Fruit fly (Drosophila melanogaster) whole organism: ENCODE measurements around the gene ash2.

Experiments used
- CG8478 ChIP-seq: fragments of >200 bp; optimal IDR thresholded peaks from 2 replicates; lab custom pipeline; 2018; ENCODE audit warnings: inconsistent platforms
- Dll ChIP-seq: fragments of >200 bp; optimal IDR thresholded peaks from 2 replicates; lab custom pipeline; 2017
- EcR ChIP-seq, 2 experiments: fragments of >200 bp; optimal IDR thresholded peaks; 2 replicates each; lab custom pipeline; 2017; ENCODE audit warnings: missing biosample characterization in 2 of 2, missing genetic modification characterization in 2 of 2, missing genetic modification reagents in 2 of 2
- pan ChIP-seq: fragments of >200 bp; optimal IDR thresholded peaks from 2 replicates; lab custom pipeline; 2017
- psq ChIP-seq: fragments of >200 bp; optimal IDR thresholded peaks from 2 replicates; lab custom pipeline; 2017
- usp ChIP-seq: fragments of >200 bp; optimal IDR thresholded peaks from 2 replicates; lab custom pipeline; 2017; ENCODE audit warnings: missing biosample characterization, missing genetic modification characterization, mixed read lengths

ash2 gene

dm6 chr3R:24626003-24626486, 23.9 kb upstream of the ash2 start:
- no peak for TF ChIP-seq psq (lab: Kevin White, UChicago)
- no peak for TF ChIP-seq Dll (lab: Kevin White, UChicago)
- TF ChIP-seq EcR (GFP tag; optimal IDR thresholded peaks at IDR 0.05; lab: Kevin White, UChicago) = no peak
- TF ChIP-seq pan (lab: Kevin White, UChicago) = no peak
- TF ChIP-seq usp (GFP tag; lab: Kevin White, UChicago) = no peak
- no peak for TF ChIP-seq CG8478 (lab: Kevin White, UChicago)

dm6 chr3R:24626667-24627066, 23.3 kb upstream of the ash2 start:
- no peak for TF ChIP-seq CG8478 (lab: Kevin White, UChicago)
- TF ChIP-seq EcR (GFP tag; optimal IDR thresholded peaks at IDR 0.05; lab: Kevin White, UChicago) = no peak
- no peak for TF ChIP-seq Dll (lab: Kevin White, UChicago)
- no peak for TF ChIP-seq pan (lab: Kevin White, UChicago)
- no peak for TF ChIP-seq psq (lab: Kevin White, UChicago)
- no peak for TF ChIP-seq usp (GFP tag; lab: Kevin White, UChicago)

- TF ChIP-seq Dll (lab: Kevin White, UChicago) (no peak), pan (lab: Kevin White, UChicago) (no peak), usp (GFP tag; lab: Kevin White, UChicago) (no peak), EcR (GFP tag; optimal IDR thresholded peaks at IDR 0.05; lab: Kevin White, UChicago) (no peak), CG8478 (lab: Kevin White, UChicago) (peak; percentile 97), psq (lab: Kevin White, UChicago) (no peak)
Measured at dm6 chr3R:24629877-24630808, 19.8 kb upstream of the ash2 start, which contains the start of gene Wsck. Gene Wsck, minus strand, starts transcription at chr3R:24630075.

dm6 chr3R:24634312-24634711, 15.6 kb upstream of the ash2 start:
- TF ChIP-seq pan (lab: Kevin White, UChicago) (no peak), psq (lab: Kevin White, UChicago) (no peak)

- no peak for TF ChIP-seq usp (GFP tag; lab: Kevin White, UChicago)
- no peak for TF ChIP-seq pan (lab: Kevin White, UChicago)
- no peak for TF ChIP-seq psq (lab: Kevin White, UChicago)
- no peak for TF ChIP-seq Dll (lab: Kevin White, UChicago)
- TF ChIP-seq CG8478 (lab: Kevin White, UChicago) = no peak
- no peak for TF ChIP-seq EcR (GFP tag; optimal IDR thresholded peaks at IDR 0.05; lab: Kevin White, UChicago)
Measured at dm6 chr3R:24634957-24635356, 15.0 kb upstream of the ash2 start, which contains the start of gene MtnF. Gene MtnF, minus strand, starts transcription at chr3R:24635165.

- TF ChIP-seq pan (lab: Kevin White, UChicago) (no peak), psq (lab: Kevin White, UChicago) (no peak), Dll (lab: Kevin White, UChicago) (no peak), CG8478 (lab: Kevin White, UChicago) (no peak), usp (GFP tag; lab: Kevin White, UChicago) (no peak), EcR (GFP tag; optimal IDR thresholded peaks at IDR 0.05; lab: Kevin White, UChicago) (no peak)
Measured at dm6 chr3R:24651044-24651459, 1.1 kb downstream of the ash2 start.

- TF ChIP-seq Dll (lab: Kevin White, UChicago) = no peak
- no peak for TF ChIP-seq CG8478 (lab: Kevin White, UChicago)
- TF ChIP-seq psq (lab: Kevin White, UChicago) = no peak
- TF ChIP-seq usp (GFP tag; lab: Kevin White, UChicago) = no peak
- TF ChIP-seq pan (lab: Kevin White, UChicago) = no peak
- no peak for TF ChIP-seq EcR (GFP tag; optimal IDR thresholded peaks at IDR 0.05; lab: Kevin White, UChicago)
Measured at dm6 chr3R:24654770-24655322, 4.9 kb downstream of the ash2 start, which contains the start of the genes CG31125 and CG6695. Gene CG31125, minus strand, starts transcription at chr3R:24654820. Gene CG6695, plus strand, starts transcription at chr3R:24655160.

dm6 chr3R:24659173-24659846, 9.4 kb downstream of the ash2 start, which contains the start of gene CG31126:
Gene CG31126, plus strand, starts transcription at chr3R:24659621.
- TF ChIP-seq Dll (lab: Kevin White, UChicago) (no peak), psq (lab: Kevin White, UChicago) (no peak), CG8478 (lab: Kevin White, UChicago) (no peak), usp (GFP tag; lab: Kevin White, UChicago) (no peak), pan (lab: Kevin White, UChicago) (no peak), EcR (GFP tag; optimal IDR thresholded peaks at IDR 0.05; lab: Kevin White, UChicago) (no peak)

- TF ChIP-seq usp (GFP tag; lab: Kevin White, UChicago) = no peak
- TF ChIP-seq Dll (lab: Kevin White, UChicago) = no peak
- no peak for TF ChIP-seq psq (lab: Kevin White, UChicago)
- TF ChIP-seq pan (lab: Kevin White, UChicago) = no peak
- no peak for TF ChIP-seq CG8478 (lab: Kevin White, UChicago)
- TF ChIP-seq EcR (GFP tag; optimal IDR thresholded peaks at IDR 0.05; lab: Kevin White, UChicago) = no peak
Measured at dm6 chr3R:24661679-24662411, 11.9 kb downstream of the ash2 start, which contains the start of gene Ppox. Gene Ppox, minus strand, starts transcription at chr3R:24661851.

dm6 chr3R:24662412-24662796, 12.5 kb downstream of the ash2 start, which contains the start of gene slo:
Gene slo, plus strand, starts transcription at chr3R:24662491.
- TF ChIP-seq psq (lab: Kevin White, UChicago) (no peak), EcR (GFP tag; optimal IDR thresholded peaks at IDR 0.05; lab: Kevin White, UChicago) (no peak), usp (GFP tag; lab: Kevin White, UChicago) (no peak), Dll (lab: Kevin White, UChicago) (no peak), pan (lab: Kevin White, UChicago) (no peak), CG8478 (lab: Kevin White, UChicago) (no peak)
